Worm (Caenorhabditis elegans) whole organism, L2 larva: ENCODE results near the gene dnc-1.

Experiments
- Y55F3AM.14 ChIP-seq: fragments of 200-800 bp; sonication (Bioruptor generic); optimal IDR thresholded peaks from 2 replicates; lab custom pipeline; 2018; ENCODE audit warnings: mild to moderate bottlenecking, missing genetic modification characterization, missing compliant biosample characterization
- alr-1 ChIP-seq: fragments of 150-350 bp; optimal IDR thresholded peaks from 2 replicates; lab custom pipeline; 2014; ENCODE audit warnings: missing biosample characterization, missing genetic modification characterization
- ama-1 ChIP-seq: fragments of 150-350 bp; optimal IDR thresholded peaks from 2 replicates; lab custom pipeline; 2018; ENCODE audit warnings: inconsistent platforms
- egl-27 ChIP-seq: sonication (generic microtip); optimal IDR thresholded peaks from 3 replicates; lab custom pipeline; 2017; ENCODE audit warnings: missing biosample characterization, missing genetic modification reagents, missing genetic modification characterization
- elt-3 ChIP-seq: sonication (generic microtip); optimal IDR thresholded peaks from 2 replicates; lab custom pipeline; 2017; ENCODE audit warnings: missing biosample characterization, missing genetic modification characterization
- lsy-2 ChIP-seq, 2 experiments: fragments of 150-350 bp in 1 of 2; sonication (generic microtip) in 1 of 2; optimal IDR thresholded peaks; 2 replicates each; lab custom pipeline; 2014 to 2017; ENCODE audit warnings: missing biosample characterization in 2 of 2, missing genetic modification characterization in 2 of 2
- nhr-237 ChIP-seq: fragments of 150-350 bp; optimal IDR thresholded peaks from 2 replicates; lab custom pipeline; 2014; ENCODE audit warnings: missing biosample characterization, missing genetic modification characterization
- nhr-25 ChIP-seq: fragments of 150-350 bp; sonication (generic microtip); optimal IDR thresholded peaks from 3 replicates; lab custom pipeline; 2014; ENCODE audit warnings: missing biosample characterization, missing genetic modification characterization
- nhr-77 ChIP-seq: fragments of 150-350 bp; optimal IDR thresholded peaks from 2 replicates; lab custom pipeline; 2014; ENCODE audit warnings: missing biosample characterization, missing genetic modification characterization
- skn-1 ChIP-seq: sonication (generic microtip); optimal IDR thresholded peaks from 2 replicates; lab custom pipeline; 2017; ENCODE audit warnings: missing biosample characterization, missing genetic modification characterization
- sma-3 ChIP-seq: sonication (generic microtip); optimal IDR thresholded peaks from 2 replicates; lab custom pipeline; 2016; ENCODE audit warnings: missing genetic modification reagents, missing genetic modification characterization, missing compliant biosample characterization
- sma-9 ChIP-seq, 2 experiments: fragments of 150-350 bp in 1 of 2; sonication (generic microtip) in 1 of 2; optimal IDR thresholded peaks; 2 replicates each; lab custom pipeline; 2014 to 2016; ENCODE audit warnings: missing genetic modification characterization in 2 of 2, mild to moderate bottlenecking in 1 of 2, missing biosample characterization in 1 of 2, missing compliant biosample characterization in 1 of 2, missing genetic modification reagents in 1 of 2, moderate library complexity in 1 of 2
- ztf-11 ChIP-seq: sonication (generic microtip); optimal IDR thresholded peaks from 2 replicates; lab custom pipeline; 2017; ENCODE audit warnings: missing biosample characterization, missing genetic modification characterization

- no peak for TF ChIP-seq ztf-11 (tag; lab: Kevin White, UChicago)
- TF ChIP-seq nhr-237 (tag; lab: Kevin White, UChicago), result no peak
- no peak for TF ChIP-seq alr-1 (tag; lab: Kevin White, UChicago)
- TF ChIP-seq nhr-77, result no peak
- TF ChIP-seq nhr-25 (tag; lab: Kevin White, UChicago), result no peak
- no peak for TF ChIP-seq Y55F3AM.14 (GFP tag; lab: Kevin White, UChicago)
- no peak for TF ChIP-seq egl-27 (tag; lab: Kevin White, UChicago)
- no peak for TF ChIP-seq elt-3 (tag; lab: Kevin White, UChicago)
- no peak for TF ChIP-seq sma-3 (GFP tag; lab: Kevin White, UChicago)
- TF ChIP-seq ama-1 (lab: Kevin White, UChicago), result no peak
- no peak for TF ChIP-seq lsy-2 (tag; optimal IDR thresholded peaks at IDR 0.05; lab: Kevin White, UChicago)
- no peak for TF ChIP-seq skn-1 (tag; lab: Kevin White, UChicago)
- TF ChIP-seq sma-9 (GFP tag; optimal IDR thresholded peaks at IDR 0.05; lab: Kevin White, UChicago), result no peak
- TF ChIP-seq sma-9 (tag; optimal IDR thresholded peaks at IDR 0.05; lab: Kevin White, UChicago), result no peak
These were observed 25.2 kb upstream of the dnc-1 start, which contains the start of gene sri-19 for ce11 chrIV:10958230-10958588.
